Worm (Caenorhabditis elegans) whole organism, L1 larva: ENCODE results near the gene zyg-9.
A peak's percentile ranks its signal among the peaks of the same experiment; 100 is the strongest.

Experiments
- C16A3.4 ChIP-seq: fragments of 150-350 bp; optimal IDR thresholded peaks from 2 replicates; lab custom pipeline; 2014; ENCODE audit warnings: missing biosample characterization, missing genetic modification characterization
- aha-1 ChIP-seq: fragments of 150-350 bp; optimal IDR thresholded peaks from 2 replicates; lab custom pipeline; 2014; ENCODE audit warnings: missing biosample characterization, missing genetic modification characterization
- ceh-63 ChIP-seq: fragments of 200-800 bp; sonication (Bioruptor generic); optimal IDR thresholded peaks from 2 replicates; lab custom pipeline; 2018; ENCODE audit warnings: mild to moderate bottlenecking, missing genetic modification characterization, missing compliant biosample characterization
- ceh-8 ChIP-seq: fragments of 200-800 bp; sonication (Bioruptor generic); optimal IDR thresholded peaks from 2 replicates; lab custom pipeline; 2018; ENCODE audit warnings: mild to moderate bottlenecking, missing genetic modification characterization, moderate library complexity, missing compliant biosample characterization
- ceh-88 ChIP-seq: fragments of 200-800 bp; sonication (Bioruptor generic); IDR thresholded peaks from 2 replicates; pipeline ENCODE4 v1.3.6; 2022; ENCODE audit warnings: missing genetic modification characterization, missing compliant biosample characterization
- ceh-90 ChIP-seq: sonication (generic microtip); optimal IDR thresholded peaks from 2 replicates; lab custom pipeline; 2016; ENCODE audit warnings: missing genetic modification characterization, missing compliant biosample characterization
- dpl-1 ChIP-seq, 3 experiments: fragments of 150-350 bp in 2 of 3; sonication (generic microtip) in 1 of 3; optimal IDR thresholded peaks; 2 replicates each; lab custom pipeline; 2014 to 2017; ENCODE audit warnings: missing biosample characterization in 3 of 3, missing genetic modification characterization in 3 of 3, missing genetic modification reagents in 3 of 3
- egl-13 ChIP-seq: sonication (generic microtip); optimal IDR thresholded peaks from 2 replicates; lab custom pipeline; 2016; ENCODE audit warnings: missing genotype, missing genetic modification reagents, missing genetic modification characterization, missing compliant biosample characterization
- egl-27 ChIP-seq, 2 experiments: fragments of 150-350 bp in 1 of 2; sonication (generic microtip); optimal IDR thresholded peaks; 3 replicates each; lab custom pipeline; 2017 to 2018; ENCODE audit warnings: missing biosample characterization in 2 of 2, missing genetic modification characterization in 2 of 2, missing genetic modification reagents in 2 of 2
- elt-2 ChIP-seq: sonication (generic microtip); optimal IDR thresholded peaks from 2 replicates; lab custom pipeline; 2016; ENCODE audit warnings: missing genetic modification characterization, mild to moderate bottlenecking, inconsistent platforms, missing compliant biosample characterization, missing genetic modification reagents
- elt-3 ChIP-seq, 6 experiments: fragments of 150-350 bp in 1 of 6; sonication (generic microtip); optimal IDR thresholded peaks; 2 replicates each; lab custom pipeline; 2017 to 2018; ENCODE audit warnings: missing biosample characterization in 6 of 6, missing genetic modification characterization in 6 of 6, inconsistent platforms in 1 of 6
- ets-5 ChIP-seq: fragments of 200-800 bp; sonication (Bioruptor generic); IDR thresholded peaks from 2 replicates; pipeline ENCODE4 v1.3.6; 2022; ENCODE audit warnings: missing genetic modification characterization, missing compliant biosample characterization
- fkh-10 ChIP-seq: sonication (generic microtip); optimal IDR thresholded peaks from 2 replicates; lab custom pipeline; 2017; ENCODE audit warnings: missing biosample characterization, missing genetic modification reagents, missing genetic modification characterization
- fkh-4 ChIP-seq: sonication (generic microtip); optimal IDR thresholded peaks from 2 replicates; lab custom pipeline; 2016; ENCODE audit warnings: missing compliant biosample characterization, missing genetic modification characterization, borderline replicate concordance
- fkh-8 ChIP-seq: sonication (generic microtip); optimal IDR thresholded peaks from 2 replicates; lab custom pipeline; 2016; ENCODE audit warnings: mild to moderate bottlenecking, missing genetic modification characterization, missing compliant biosample characterization
- hlh-17 ChIP-seq: fragments of 200-800 bp; sonication (Bioruptor generic); optimal IDR thresholded peaks from 2 replicates; lab custom pipeline; 2018; ENCODE audit warnings: missing genetic modification characterization, mild to moderate bottlenecking, missing compliant biosample characterization, moderate library complexity, borderline replicate concordance
- hpl-2 ChIP-seq: fragments of 150-350 bp; optimal IDR thresholded peaks from 2 replicates; lab custom pipeline; 2014; ENCODE audit warnings: missing biosample characterization, missing genetic modification reagents, missing genetic modification characterization
- lin-13 ChIP-seq: fragments of 150-350 bp; optimal IDR thresholded peaks from 2 replicates; lab custom pipeline; 2014; ENCODE audit warnings: missing biosample characterization, missing genetic modification reagents, missing genetic modification characterization
- lin-14 ChIP-seq: fragments of 200-800 bp; sonication (Bioruptor generic); optimal IDR thresholded peaks from 2 replicates; lab custom pipeline; 2018; ENCODE audit warnings: mild to moderate bottlenecking, missing genetic modification characterization, moderate library complexity, missing compliant biosample characterization
- lin-15B ChIP-seq: fragments of 150-350 bp; sonication (generic microtip); optimal IDR thresholded peaks from 3 replicates; lab custom pipeline; 2014; ENCODE audit warnings: missing biosample characterization, missing genetic modification characterization
- lin-35 ChIP-seq, 2 experiments: fragments of 150-350 bp; optimal IDR thresholded peaks; 2 replicates each; lab custom pipeline; 2014; ENCODE audit warnings: missing biosample characterization in 2 of 2, missing genetic modification characterization in 2 of 2, missing genetic modification reagents in 2 of 2
- lsy-2 ChIP-seq, 2 experiments: fragments of 150-350 bp; optimal IDR thresholded peaks; 2 replicates each; lab custom pipeline; 2014; ENCODE audit warnings: missing biosample characterization in 2 of 2, missing genetic modification characterization in 2 of 2
- mef-2 ChIP-seq: fragments of 150-350 bp; optimal IDR thresholded peaks from 2 replicates; lab custom pipeline; 2014; ENCODE audit warnings: missing biosample characterization, missing genetic modification characterization
- nhr-19 ChIP-seq: fragments of 200-800 bp; sonication (Bioruptor generic); conservative IDR thresholded peaks from 2 replicates; pipeline ENCODE4 v1.3.6; 2022; ENCODE audit warnings: missing genetic modification characterization, missing compliant biosample characterization
- nhr-71 ChIP-seq: sonication (generic microtip); optimal IDR thresholded peaks from 2 replicates; lab custom pipeline; 2016; ENCODE audit warnings: mild to moderate bottlenecking, missing genetic modification characterization, moderate library complexity, missing compliant biosample characterization
- nhr-90 ChIP-seq: sonication (generic microtip); optimal IDR thresholded peaks from 2 replicates; lab custom pipeline; 2016; ENCODE audit warnings: mild to moderate bottlenecking, missing genetic modification characterization, missing compliant biosample characterization; ENCODE audit not compliant: poor library complexity
- rnt-1 ChIP-seq: sonication (generic microtip); optimal IDR thresholded peaks from 2 replicates; lab custom pipeline; 2016; ENCODE audit warnings: mild to moderate bottlenecking, missing genetic modification characterization, moderate library complexity, missing compliant biosample characterization
- skn-1 ChIP-seq: fragments of 150-350 bp; optimal IDR thresholded peaks from 2 replicates; lab custom pipeline; 2014; ENCODE audit warnings: missing biosample characterization, missing genetic modification characterization
- snpc-4 ChIP-seq: fragments of 150-350 bp; optimal IDR thresholded peaks from 2 replicates; lab custom pipeline; 2014; ENCODE audit warnings: missing biosample characterization, missing genetic modification characterization
- snu-23 ChIP-seq: sonication (generic microtip); optimal IDR thresholded peaks from 2 replicates; lab custom pipeline; 2016; ENCODE audit warnings: missing genetic modification characterization, missing compliant biosample characterization
- sptf-1 ChIP-seq: fragments of 150-350 bp; optimal IDR thresholded peaks from 2 replicates; lab custom pipeline; 2014; ENCODE audit warnings: missing biosample characterization, missing genetic modification characterization
- sup-37 ChIP-seq: fragments of 200-800 bp; sonication (Bioruptor generic); optimal IDR thresholded peaks from 2 replicates; lab custom pipeline; 2018; ENCODE audit warnings: mild to moderate bottlenecking, missing genetic modification characterization, missing compliant biosample characterization
- swsn-7 ChIP-seq: sonication (generic microtip); optimal IDR thresholded peaks from 2 replicates; lab custom pipeline; 2016; ENCODE audit warnings: missing genetic modification characterization, missing compliant biosample characterization
- tbx-2 ChIP-seq: sonication (generic microtip); optimal IDR thresholded peaks from 2 replicates; lab custom pipeline; 2016; ENCODE audit warnings: missing genetic modification characterization, missing compliant biosample characterization
- tlp-1 ChIP-seq: fragments of 150-350 bp; optimal IDR thresholded peaks from 2 replicates; lab custom pipeline; 2014; ENCODE audit warnings: missing biosample characterization, missing genetic modification characterization
- unc-130 ChIP-seq: fragments of 150-350 bp; optimal IDR thresholded peaks from 2 replicates; lab custom pipeline; 2017; ENCODE audit warnings: missing biosample characterization, missing genetic modification characterization, inconsistent platforms
- unc-30 ChIP-seq: sonication (generic microtip); optimal IDR thresholded peaks from 2 replicates; lab custom pipeline; 2017; ENCODE audit warnings: missing biosample characterization, missing genetic modification characterization
- unc-62 ChIP-seq: fragments of 150-350 bp; optimal IDR thresholded peaks from 2 replicates; lab custom pipeline; 2014; ENCODE audit warnings: missing biosample characterization, missing genetic modification reagents, missing genetic modification characterization
- unc-98 ChIP-seq: fragments of 200-800 bp; sonication (Bioruptor generic); IDR thresholded peaks from 2 replicates; pipeline ENCODE4 v1.3.6; 2022; ENCODE audit warnings: missing genetic modification characterization, missing compliant biosample characterization
- vab-15 ChIP-seq: sonication (generic microtip); optimal IDR thresholded peaks from 2 replicates; lab custom pipeline; 2017; ENCODE audit warnings: missing genotype, mild to moderate bottlenecking, missing genetic modification characterization, missing compliant biosample characterization
- xbp-1 ChIP-seq: sonication (generic microtip); optimal IDR thresholded peaks from 2 replicates; lab custom pipeline; 2016; ENCODE audit warnings: missing genetic modification characterization, missing compliant biosample characterization
- ztf-4 ChIP-seq: fragments of 150-350 bp; optimal IDR thresholded peaks from 2 replicates; lab custom pipeline; 2014; ENCODE audit warnings: missing biosample characterization, missing genetic modification characterization

Gene zyg-9

DNA sequence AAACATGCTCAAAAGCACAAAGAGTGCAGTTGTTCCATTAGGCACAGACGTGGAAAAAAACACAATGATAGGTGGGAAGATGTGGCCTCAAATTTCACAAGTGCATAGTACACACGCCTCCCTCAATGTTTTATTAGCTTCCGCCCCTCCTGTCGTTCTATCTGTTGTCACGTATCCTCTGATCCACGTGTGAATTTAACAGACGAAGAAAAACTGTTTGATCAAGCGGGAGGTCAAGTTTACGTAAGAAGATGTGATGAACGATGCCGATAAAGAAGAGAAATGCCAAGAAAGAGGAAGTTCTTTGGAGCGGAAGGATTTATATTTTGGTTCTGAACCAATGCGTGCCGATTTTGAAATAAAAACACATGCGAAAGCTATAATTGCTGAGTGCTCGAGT is 6.9 kb upstream of the zyg-9 start (continued):
- TF ChIP-seq ets-5 (GFP tag; lab: Robert Waterston, UW) (no peak), skn-1 (no peak), lsy-2 (tag; optimal IDR thresholded peaks at IDR 0.05; lab: Kevin White, UChicago) (no peak), swsn-7 (no peak), tbx-2 (tag; lab: Kevin White, UChicago) (no peak), snpc-4 (no peak), sup-37 (no peak), aha-1 (no peak), vab-15 (tag; lab: Kevin White, UChicago) (no peak), elt-2 (no peak), ceh-90 (no peak), ceh-63 (GFP tag; lab: Kevin White, UChicago) (no peak), unc-130 (tag; lab: Kevin White, UChicago) (no peak), C16A3.4 (tag; lab: Kevin White, UChicago) (no peak), fkh-4 (no peak), dpl-1 (GFP tag; optimal IDR thresholded peaks at IDR 0.05; lab: Kevin White, UChicago) (no peak), ztf-4 (tag; lab: Kevin White, UChicago) (no peak), ceh-8 (GFP tag; lab: Kevin White, UChicago) (no peak), snu-23 (GFP tag; lab: Kevin White, UChicago) (peak; percentile 8), xbp-1 (no peak), tlp-1 (tag; lab: Kevin White, UChicago) (no peak), sptf-1 (tag; lab: Kevin White, UChicago) (no peak), nhr-71 (tag; lab: Kevin White, UChicago) (peak; percentile 33), lin-35 (GFP tag; optimal IDR thresholded peaks at IDR 0.05; lab: Kevin White, UChicago) (no peak), ceh-88 (GFP tag; lab: Robert Waterston, UW) (no peak), hpl-2 (GFP tag; lab: Kevin White, UChicago) (no peak), hlh-17 (GFP tag; lab: Kevin White, UChicago) (no peak), elt-3 (tag; optimal IDR thresholded peaks at IDR 0.05; lab: Kevin White, UChicago) (peak in 2 of 6 experiments; percentile 15 to 70), lin-15B (tag; lab: Kevin White, UChicago) (no peak), nhr-19 (GFP tag; lab: Robert Waterston, UW) (peak; percentile 40; the same call in 1 of the 2 replicates), unc-30 (tag; lab: Kevin White, UChicago) (no peak), lin-13 (GFP tag; lab: Kevin White, UChicago) (no peak), fkh-10 (GFP tag; lab: Kevin White, UChicago) (no peak), egl-27 (tag; optimal IDR thresholded peaks at IDR 0.05; lab: Kevin White, UChicago) (no peak), unc-62 (GFP tag; lab: Kevin White, UChicago) (no peak), egl-13 (tag; lab: Kevin White, UChicago) (no peak), mef-2 (tag; lab: Kevin White, UChicago) (no peak)

DNA sequence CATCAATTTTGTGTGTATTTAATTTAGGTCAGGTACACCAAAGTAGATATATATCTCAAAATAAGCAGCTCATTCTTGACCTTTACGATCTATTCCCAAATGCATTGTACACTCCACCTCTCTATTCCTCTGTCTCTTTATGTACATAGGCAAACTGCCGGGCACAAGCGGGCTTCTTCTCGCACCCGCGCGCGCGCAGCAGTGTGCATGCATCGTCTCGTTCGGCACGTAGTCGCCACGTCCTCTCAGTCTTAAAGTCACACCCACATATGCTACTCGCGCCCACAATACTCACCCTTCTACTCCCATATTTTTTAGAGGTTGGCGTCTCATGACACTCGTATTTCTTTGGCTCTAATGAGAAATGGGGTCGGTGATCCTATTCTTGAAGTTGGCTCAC is 6.2 kb upstream of the zyg-9 start:
- TF ChIP-seq aha-1 = peak; percentile 31
- TF ChIP-seq nhr-90 = no peak
- TF ChIP-seq lin-14 = peak; percentile 55
- peak; percentile 57 for TF ChIP-seq fkh-8

DNA sequence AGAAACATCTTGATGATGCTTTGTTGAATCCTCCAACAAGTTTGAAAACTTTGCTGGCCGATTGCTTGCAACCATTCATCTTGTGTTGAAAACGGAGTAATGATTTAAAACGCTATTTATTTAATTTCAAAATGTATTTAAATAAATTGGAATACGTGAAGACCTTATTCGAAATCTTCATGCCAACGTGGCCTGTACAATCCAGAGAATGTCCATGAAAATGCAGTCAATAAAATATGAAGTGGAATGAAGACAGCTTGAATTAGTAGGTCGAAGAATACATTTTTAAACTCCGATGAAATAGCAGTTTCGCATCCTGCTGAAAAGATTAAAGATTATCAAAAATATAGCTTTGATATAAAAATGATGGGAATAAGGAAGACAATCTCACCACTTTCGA is 3.1 kb upstream of the zyg-9 start, which contains the start of gene F22B5.5:
Gene F22B5.5 (minus strand): TSS at position 101 of the 400 bp plus-strand sequence.
- TF ChIP-seq sptf-1 (tag; lab: Kevin White, UChicago) (no peak), rnt-1 (tag; lab: Kevin White, UChicago) (no peak), egl-13 (tag; lab: Kevin White, UChicago) (no peak), unc-98 (GFP tag; lab: Robert Waterston, UW) (no peak), ets-5 (GFP tag; lab: Robert Waterston, UW) (no peak)
